Worm (Caenorhabditis elegans) whole organism, L1 larva: ENCODE results near the gene npr-10.
A peak's percentile ranks its signal among the peaks of the same experiment; 100 is the strongest.

ENCODE experiments used
- ama-1 ChIP-seq: fragments of 150-350 bp; optimal IDR thresholded peaks from 2 replicates; lab custom pipeline; 2014
- ceh-88 ChIP-seq: fragments of 200-800 bp; sonication (Bioruptor generic); IDR thresholded peaks from 2 replicates; pipeline ENCODE4 v1.3.6; 2022; ENCODE audit warnings: missing genetic modification characterization, missing compliant biosample characterization
- hlh-17 ChIP-seq: fragments of 200-800 bp; sonication (Bioruptor generic); optimal IDR thresholded peaks from 2 replicates; lab custom pipeline; 2018; ENCODE audit warnings: missing genetic modification characterization, mild to moderate bottlenecking, missing compliant biosample characterization, moderate library complexity, borderline replicate concordance
- mep-1 ChIP-seq: fragments of 150-350 bp; optimal IDR thresholded peaks from 2 replicates; lab custom pipeline; 2014; ENCODE audit warnings: missing biosample characterization, missing genetic modification characterization
- nhr-90 ChIP-seq: sonication (generic microtip); optimal IDR thresholded peaks from 2 replicates; lab custom pipeline; 2016; ENCODE audit warnings: mild to moderate bottlenecking, missing genetic modification characterization, missing compliant biosample characterization; ENCODE audit not compliant: poor library complexity
- unc-130 ChIP-seq: fragments of 150-350 bp; optimal IDR thresholded peaks from 2 replicates; lab custom pipeline; 2017; ENCODE audit warnings: missing biosample characterization, missing genetic modification characterization, inconsistent platforms
- unc-62 ChIP-seq: fragments of 150-350 bp; optimal IDR thresholded peaks from 2 replicates; lab custom pipeline; 2014; ENCODE audit warnings: missing biosample characterization, missing genetic modification reagents, missing genetic modification characterization
- unc-98 ChIP-seq: fragments of 200-800 bp; sonication (Bioruptor generic); IDR thresholded peaks from 2 replicates; pipeline ENCODE4 v1.3.6; 2022; ENCODE audit warnings: missing genetic modification characterization, missing compliant biosample characterization

ce11 chrX:12975595-12976089 is 56.9 kb downstream of the npr-10 start, which contains the start of gene ppk-3:
- TF ChIP-seq ceh-88 (peak; percentile 61), nhr-90 (tag; lab: Kevin White, UChicago) (peak; percentile 87), mep-1 (tag; lab: Kevin White, UChicago) (peak; percentile 93), hlh-17 (GFP tag; lab: Kevin White, UChicago) (no peak), unc-98 (no peak), unc-62 (GFP tag; lab: Kevin White, UChicago) (no peak), ama-1 (lab: Kevin White, UChicago) (no peak), unc-130 (tag; lab: Kevin White, UChicago) (peak; percentile 79)
